Fruit fly (Drosophila melanogaster): Measurements from ENCODE around the gene Vps33B.

Vps33B gene

DNA sequence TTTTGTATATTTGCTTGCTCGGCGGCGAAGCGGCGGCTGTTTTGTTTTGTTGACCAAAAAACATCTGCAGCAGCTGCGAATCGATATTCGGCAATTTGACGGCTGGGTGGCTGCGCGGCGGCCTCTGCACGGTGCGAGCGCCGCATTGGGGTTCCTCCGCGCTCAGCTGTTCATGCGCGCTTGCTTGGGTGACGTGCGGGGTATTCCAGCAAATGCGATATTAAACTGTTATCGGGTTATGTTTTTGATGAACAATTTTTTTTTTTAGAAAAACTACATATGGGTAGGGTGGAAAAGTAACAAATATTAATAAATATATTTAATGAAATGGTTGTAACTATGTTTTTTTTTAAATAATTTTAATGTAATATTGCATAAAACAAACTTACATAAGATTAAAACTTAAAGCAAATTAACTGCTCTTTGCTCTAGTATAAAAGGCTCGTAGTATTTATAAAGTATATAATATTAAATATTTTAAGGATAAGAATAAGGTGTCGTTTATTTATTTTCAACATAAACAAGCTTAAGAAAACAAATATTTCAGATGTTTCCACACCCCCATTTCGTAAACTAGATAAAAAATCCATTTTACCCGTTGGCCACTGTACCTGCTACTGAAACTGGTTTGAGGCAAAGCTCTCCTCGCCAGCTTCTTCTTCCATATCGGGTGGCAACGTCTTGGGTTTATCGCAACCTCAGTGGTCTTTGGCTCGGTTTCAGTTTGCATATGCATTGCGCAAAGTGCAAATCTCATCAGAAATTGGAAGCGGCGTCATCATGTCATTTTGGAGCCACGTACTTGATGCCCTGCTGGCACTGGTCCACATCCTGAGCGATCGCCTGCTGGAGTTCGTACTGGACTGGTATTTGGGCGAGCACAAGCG is 17.7 kb downstream of the Vps33B start, which contains the start of the genes Gnpat and CG5112 (continued):
- no peak for TF ChIP-seq CG31388 (GFP tag; optimal IDR thresholded peaks at IDR 0.05)
- peak; percentile 42; the same call in 1 of the 2 replicates for TF ChIP-seq CG43689 (GFP tag; IDR thresholded peaks at IDR 0.05)
- TF ChIP-seq ftz-f1 (GFP tag; optimal IDR thresholded peaks at IDR 0.05): peak; percentile 61
- peak; percentile 19 for TF ChIP-seq CG10431 (GFP tag; optimal IDR thresholded peaks at IDR 0.05)
- no peak for TF ChIP-seq zf30C (GFP tag; optimal IDR thresholded peaks at IDR 0.05)
- peak; percentile 69 for TF ChIP-seq CG14441 (GFP tag; IDR thresholded peaks at IDR 0.05)
- TF ChIP-seq Atf6 (GFP tag; IDR thresholded peaks at IDR 0.05): peak; percentile 49; the same call in 1 of the 2 replicates
- peak; percentile 57; the same call in 2 of the 3 replicates for TF ChIP-seq HLH4C (GFP tag; IDR thresholded peaks at IDR 0.05; ENCODE audit: partially characterized antibody)
- peak; percentile 16 for TF ChIP-seq CG6854 (GFP tag; optimal IDR thresholded peaks at IDR 0.05)
- peak; percentile 63 for TF ChIP-seq Scr (GFP tag; IDR thresholded peaks at IDR 0.05; ENCODE audit: partially characterized antibody)
- peak; percentile 58; the same call in 2 of the 3 replicates for TF ChIP-seq otp (GFP tag; IDR thresholded peaks at IDR 0.05)
- peak; percentile 4 for TF ChIP-seq CrebB (tag; optimal IDR thresholded peaks at IDR 0.05)
- peak; percentile 77 for TF ChIP-seq chn (GFP tag; optimal IDR thresholded peaks at IDR 0.05)
- peak; percentile 72 for TF ChIP-seq pzg (GFP tag; optimal IDR thresholded peaks at IDR 0.05)
- peak; percentile 82 for TF ChIP-seq CG11247 (GFP tag; IDR thresholded peaks at IDR 0.05)
- TF ChIP-seq bcd (GFP tag; optimal IDR thresholded peaks at IDR 0.05): peak; percentile 43
- TF ChIP-seq gro (GFP tag; optimal IDR thresholded peaks at IDR 0.05): peak; percentile 74
- peak; percentile 66 for TF ChIP-seq Adf1 (GFP tag; IDR thresholded peaks at IDR 0.05)
- TF ChIP-seq maf-S (GFP tag; optimal IDR thresholded peaks at IDR 0.05): peak; percentile 55
- TF ChIP-seq ewg (GFP tag; optimal IDR thresholded peaks at IDR 0.05): peak; percentile 78
- TF ChIP-seq CG7745 (tag; optimal IDR thresholded peaks at IDR 0.05): no peak
- TF ChIP-seq Six4 (GFP tag; optimal IDR thresholded peaks at IDR 0.05): peak; percentile 36
- TF ChIP-seq Ptx1 (GFP tag; IDR thresholded peaks at IDR 0.05): peak; percentile 69
- peak; percentile 73 for TF ChIP-seq CG10366 (GFP tag; IDR thresholded peaks at IDR 0.05)
- no peak for TF ChIP-seq aop (GFP tag; IDR thresholded peaks at IDR 0.05)
- peak; percentile 28 for TF ChIP-seq Fer1 (GFP tag; optimal IDR thresholded peaks at IDR 0.05)
- peak; percentile 67 for TF ChIP-seq CG3995 (GFP tag; optimal IDR thresholded peaks at IDR 0.05)
- TF ChIP-seq sc (optimal IDR thresholded peaks at IDR 0.05): no peak
- TF ChIP-seq sc (GFP tag; optimal IDR thresholded peaks at IDR 0.05): peak; percentile 0
- peak; percentile 90 for TF ChIP-seq grau (tag; optimal IDR thresholded peaks at IDR 0.05)
- no peak for TF ChIP-seq CG8290 (GFP tag; optimal IDR thresholded peaks at IDR 0.05)
- peak in 1 of 2 experiments; percentile 92 for TF ChIP-seq CG8290 (tag; optimal IDR thresholded peaks at IDR 0.05)
- TF ChIP-seq ap (GFP tag; IDR thresholded peaks at IDR 0.05): no peak
- peak; percentile 73 for TF ChIP-seq Antp (GFP tag; optimal IDR thresholded peaks at IDR 0.05)
- peak; percentile 30; the same call in 2 of the 3 replicates for TF ChIP-seq CG11093 (GFP tag; IDR thresholded peaks at IDR 0.05)
- no peak for TF ChIP-seq bigmax (GFP tag; optimal IDR thresholded peaks at IDR 0.05)
- TF ChIP-seq CG12744 (GFP tag; optimal IDR thresholded peaks at IDR 0.05): peak; percentile 47
- TF ChIP-seq CG2129 (GFP tag; IDR thresholded peaks at IDR 0.05; ENCODE audit: partially characterized antibody): peak; percentile 22; the same call in 1 of the 2 replicates
- TF ChIP-seq CG9932 (GFP tag; IDR thresholded peaks at IDR 0.05): peak; percentile 90
- peak; percentile 68 for TF ChIP-seq CoRest (tag; optimal IDR thresholded peaks at IDR 0.05)
- peak; percentile 76 for TF ChIP-seq ato (GFP tag; IDR thresholded peaks at IDR 0.05; ENCODE audit: partially characterized antibody)
- TF ChIP-seq CG10959 (GFP tag; IDR thresholded peaks at IDR 0.05): peak; percentile 79
- no peak for TF ChIP-seq CG3407 (GFP tag; optimal IDR thresholded peaks at IDR 0.05)
- no peak for TF ChIP-seq CG16863 (GFP tag; optimal IDR thresholded peaks at IDR 0.05)
- TF ChIP-seq CG13624 (GFP tag; optimal IDR thresholded peaks at IDR 0.05): peak; percentile 35
- peak; percentile 37 for TF ChIP-seq pfk (GFP tag; optimal IDR thresholded peaks at IDR 0.05)
- peak; percentile 41 for TF ChIP-seq gcm2 (GFP tag; optimal IDR thresholded peaks at IDR 0.05)
- TF ChIP-seq CG9817 (tag; optimal IDR thresholded peaks at IDR 0.05): peak; percentile 73
- TF ChIP-seq her (GFP tag; optimal IDR thresholded peaks at IDR 0.05): peak; percentile 76
